Worm (Caenorhabditis elegans) whole organism, L1 larva: ENCODE measurements around the gene acl-1.
A peak's percentile ranks its signal among the peaks of the same experiment; 100 is the strongest.

ENCODE experiments used
- F16B12.6 ChIP-seq: fragments of 150-350 bp; optimal IDR thresholded peaks from 2 replicates; lab custom pipeline; 2014; ENCODE audit warnings: missing biosample characterization, missing genetic modification characterization
- Y116A8C.19 ChIP-seq: sonication (generic microtip); optimal IDR thresholded peaks from 2 replicates; lab custom pipeline; 2016; ENCODE audit warnings: missing compliant biosample characterization, missing genetic modification characterization, borderline replicate concordance
- aly-2 ChIP-seq: fragments of 150-350 bp; optimal IDR thresholded peaks from 2 replicates; lab custom pipeline; 2014; ENCODE audit warnings: missing biosample characterization, missing genetic modification characterization
- blmp-1 ChIP-seq: fragments of 150-350 bp; optimal IDR thresholded peaks from 2 replicates; lab custom pipeline; 2014; ENCODE audit warnings: missing biosample characterization, missing genetic modification characterization
- ceh-63 ChIP-seq: fragments of 200-800 bp; sonication (Bioruptor generic); optimal IDR thresholded peaks from 2 replicates; lab custom pipeline; 2018; ENCODE audit warnings: mild to moderate bottlenecking, missing genetic modification characterization, missing compliant biosample characterization
- ceh-82 ChIP-seq, 3 experiments: fragments of 150-350 bp in 1 of 3; sonication (generic microtip) in 2 of 3; optimal IDR thresholded peaks; 2 replicates each; lab custom pipeline; 2014 to 2017; ENCODE audit warnings: missing biosample characterization in 3 of 3, missing genetic modification characterization in 3 of 3
- ceh-90 ChIP-seq: sonication (generic microtip); optimal IDR thresholded peaks from 2 replicates; lab custom pipeline; 2016; ENCODE audit warnings: missing genetic modification characterization, missing compliant biosample characterization
- ces-1 ChIP-seq: fragments of 150-350 bp; optimal IDR thresholded peaks from 2 replicates; lab custom pipeline; 2014; ENCODE audit warnings: missing biosample characterization, missing genetic modification reagents, missing genetic modification characterization
- dpl-1 ChIP-seq, 3 experiments: fragments of 150-350 bp in 2 of 3; sonication (generic microtip) in 1 of 3; optimal IDR thresholded peaks; 2 replicates each; lab custom pipeline; 2014 to 2017; ENCODE audit warnings: missing biosample characterization in 3 of 3, missing genetic modification characterization in 3 of 3, missing genetic modification reagents in 3 of 3
- dsc-1 ChIP-seq: sonication (generic microtip); optimal IDR thresholded peaks from 2 replicates; lab custom pipeline; 2016; ENCODE audit warnings: mild to moderate bottlenecking, missing genetic modification characterization, missing compliant biosample characterization
- egl-13 ChIP-seq: sonication (generic microtip); optimal IDR thresholded peaks from 2 replicates; lab custom pipeline; 2016; ENCODE audit warnings: missing genotype, missing genetic modification reagents, missing genetic modification characterization, missing compliant biosample characterization
- egl-27 ChIP-seq, 2 experiments: fragments of 150-350 bp in 1 of 2; sonication (generic microtip); optimal IDR thresholded peaks; 3 replicates each; lab custom pipeline; 2017 to 2018; ENCODE audit warnings: missing biosample characterization in 2 of 2, missing genetic modification characterization in 2 of 2, missing genetic modification reagents in 2 of 2
- elt-2 ChIP-seq: sonication (generic microtip); optimal IDR thresholded peaks from 2 replicates; lab custom pipeline; 2016; ENCODE audit warnings: missing genetic modification characterization, mild to moderate bottlenecking, inconsistent platforms, missing compliant biosample characterization, missing genetic modification reagents
- elt-3 ChIP-seq, 6 experiments: fragments of 150-350 bp in 1 of 6; sonication (generic microtip); optimal IDR thresholded peaks; 2 replicates each; lab custom pipeline; 2017 to 2018; ENCODE audit warnings: missing biosample characterization in 6 of 6, missing genetic modification characterization in 6 of 6, inconsistent platforms in 1 of 6
- ets-5 ChIP-seq: fragments of 200-800 bp; sonication (Bioruptor generic); IDR thresholded peaks from 2 replicates; pipeline ENCODE4 v1.3.6; 2022; ENCODE audit warnings: missing genetic modification characterization, missing compliant biosample characterization
- fos-1 ChIP-seq: fragments of 150-350 bp; optimal IDR thresholded peaks from 2 replicates; lab custom pipeline; 2014; ENCODE audit warnings: missing biosample characterization, missing genetic modification characterization
- grh-1 ChIP-seq: fragments of 200-800 bp; sonication (Bioruptor generic); IDR thresholded peaks from 2 replicates; pipeline ENCODE4 v1.3.6; 2022; ENCODE audit warnings: missing genetic modification reagents, missing genetic modification characterization, missing compliant biosample characterization
- hlh-17 ChIP-seq: fragments of 200-800 bp; sonication (Bioruptor generic); optimal IDR thresholded peaks from 2 replicates; lab custom pipeline; 2018; ENCODE audit warnings: missing genetic modification characterization, mild to moderate bottlenecking, missing compliant biosample characterization, moderate library complexity, borderline replicate concordance
- hpl-2 ChIP-seq: fragments of 150-350 bp; optimal IDR thresholded peaks from 2 replicates; lab custom pipeline; 2014; ENCODE audit warnings: missing biosample characterization, missing genetic modification reagents, missing genetic modification characterization
- irx-1 ChIP-seq: sonication (generic microtip); optimal IDR thresholded peaks from 2 replicates; lab custom pipeline; 2016; ENCODE audit warnings: missing genetic modification characterization, missing compliant biosample characterization
- isw-1 ChIP-seq: fragments of 200-800 bp; sonication (Bioruptor generic); IDR thresholded peaks from 2 replicates; pipeline ENCODE4 v1.3.6; 2022; ENCODE audit warnings: missing genetic modification characterization, missing compliant biosample characterization
- lin-13 ChIP-seq: fragments of 150-350 bp; optimal IDR thresholded peaks from 2 replicates; lab custom pipeline; 2014; ENCODE audit warnings: missing biosample characterization, missing genetic modification reagents, missing genetic modification characterization
- lin-14 ChIP-seq: fragments of 200-800 bp; sonication (Bioruptor generic); optimal IDR thresholded peaks from 2 replicates; lab custom pipeline; 2018; ENCODE audit warnings: mild to moderate bottlenecking, missing genetic modification characterization, moderate library complexity, missing compliant biosample characterization
- lin-15B ChIP-seq: fragments of 150-350 bp; sonication (generic microtip); optimal IDR thresholded peaks from 3 replicates; lab custom pipeline; 2014; ENCODE audit warnings: missing biosample characterization, missing genetic modification characterization
- lin-39 ChIP-seq: fragments of 150-350 bp; optimal IDR thresholded peaks from 2 replicates; lab custom pipeline; 2014; ENCODE audit warnings: missing biosample characterization, missing genetic modification reagents, missing genetic modification characterization
- lsy-2 ChIP-seq, 2 experiments: fragments of 150-350 bp; optimal IDR thresholded peaks; 2 replicates each; lab custom pipeline; 2014; ENCODE audit warnings: missing biosample characterization in 2 of 2, missing genetic modification characterization in 2 of 2
- mab-9 ChIP-seq: fragments of 200-800 bp; sonication (Bioruptor generic); IDR thresholded peaks from 2 replicates; pipeline ENCODE4 v1.3.6; 2022; ENCODE audit warnings: missing genetic modification reagents, missing genetic modification characterization, missing compliant biosample characterization
- mef-2 ChIP-seq: fragments of 150-350 bp; optimal IDR thresholded peaks from 2 replicates; lab custom pipeline; 2014; ENCODE audit warnings: missing biosample characterization, missing genetic modification characterization
- nhr-11 ChIP-seq: fragments of 150-350 bp; optimal IDR thresholded peaks from 2 replicates; lab custom pipeline; 2014; ENCODE audit warnings: missing biosample characterization, missing genetic modification characterization
- nhr-12 ChIP-seq: sonication (generic microtip); optimal IDR thresholded peaks from 2 replicates; lab custom pipeline; 2017; ENCODE audit warnings: missing biosample characterization, missing genetic modification characterization
- nhr-20 ChIP-seq: sonication (generic microtip); optimal IDR thresholded peaks from 2 replicates; lab custom pipeline; 2016; ENCODE audit warnings: mild to moderate bottlenecking, missing genetic modification characterization, missing compliant biosample characterization
- nhr-28 ChIP-seq: fragments of 150-350 bp; optimal IDR thresholded peaks from 2 replicates; lab custom pipeline; 2014; ENCODE audit warnings: missing biosample characterization, missing genetic modification characterization
- nhr-47 ChIP-seq: sonication (generic microtip); optimal IDR thresholded peaks from 2 replicates; lab custom pipeline; 2016; ENCODE audit warnings: mild to moderate bottlenecking, missing genetic modification characterization, moderate library complexity, missing compliant biosample characterization
- nhr-71 ChIP-seq: sonication (generic microtip); optimal IDR thresholded peaks from 2 replicates; lab custom pipeline; 2016; ENCODE audit warnings: mild to moderate bottlenecking, missing genetic modification characterization, moderate library complexity, missing compliant biosample characterization
- nhr-76 ChIP-seq: sonication (generic microtip); optimal IDR thresholded peaks from 2 replicates; lab custom pipeline; 2017; ENCODE audit warnings: missing biosample characterization, missing genetic modification characterization
- nhr-84 ChIP-seq: sonication (generic microtip); optimal IDR thresholded peaks from 2 replicates; lab custom pipeline; 2017; ENCODE audit warnings: missing biosample characterization, missing genetic modification characterization
- nhr-85 ChIP-seq: sonication (generic microtip); peaks from one replicate; lab custom pipeline; 2016; ENCODE audit warnings: missing genetic modification characterization, inconsistent platforms, missing compliant biosample characterization
- pax-3 ChIP-seq: fragments of 200-800 bp; sonication (Bioruptor generic); optimal IDR thresholded peaks from 2 replicates; lab custom pipeline; 2018; ENCODE audit warnings: mild to moderate bottlenecking, missing genetic modification characterization, moderate library complexity, missing compliant biosample characterization
- pqm-1 ChIP-seq: sonication (generic microtip); optimal IDR thresholded peaks from 3 replicates; lab custom pipeline; 2017; ENCODE audit warnings: missing biosample characterization, missing genetic modification characterization
- skn-1 ChIP-seq: fragments of 150-350 bp; optimal IDR thresholded peaks from 2 replicates; lab custom pipeline; 2014; ENCODE audit warnings: missing biosample characterization, missing genetic modification characterization
- snpc-4 ChIP-seq: fragments of 150-350 bp; optimal IDR thresholded peaks from 2 replicates; lab custom pipeline; 2014; ENCODE audit warnings: missing biosample characterization, missing genetic modification characterization
- sox-4 ChIP-seq: sonication (generic microtip); optimal IDR thresholded peaks from 2 replicates; lab custom pipeline; 2016; ENCODE audit warnings: missing genetic modification characterization, missing compliant biosample characterization
- sptf-1 ChIP-seq: fragments of 150-350 bp; optimal IDR thresholded peaks from 2 replicates; lab custom pipeline; 2014; ENCODE audit warnings: missing biosample characterization, missing genetic modification characterization
- tbx-2 ChIP-seq: sonication (generic microtip); optimal IDR thresholded peaks from 2 replicates; lab custom pipeline; 2016; ENCODE audit warnings: missing genetic modification characterization, missing compliant biosample characterization
- unc-130 ChIP-seq: fragments of 150-350 bp; optimal IDR thresholded peaks from 2 replicates; lab custom pipeline; 2017; ENCODE audit warnings: missing biosample characterization, missing genetic modification characterization, inconsistent platforms
- unc-62 ChIP-seq: fragments of 150-350 bp; optimal IDR thresholded peaks from 2 replicates; lab custom pipeline; 2014; ENCODE audit warnings: missing biosample characterization, missing genetic modification reagents, missing genetic modification characterization
- zag-1 ChIP-seq: fragments of 150-350 bp; optimal IDR thresholded peaks from 2 replicates; lab custom pipeline; 2014; ENCODE audit warnings: missing biosample characterization, missing genetic modification characterization
- zip-4 ChIP-seq: fragments of 200-800 bp; sonication (Bioruptor generic); optimal IDR thresholded peaks from 2 replicates; lab custom pipeline; 2018; ENCODE audit warnings: mild to moderate bottlenecking, missing genetic modification characterization, moderate library complexity, missing compliant biosample characterization
- ztf-11 ChIP-seq, 2 experiments: sonication (generic microtip); optimal IDR thresholded peaks; 2 replicates each; lab custom pipeline; 2016 to 2017; ENCODE audit warnings: missing genetic modification characterization in 2 of 2, missing biosample characterization in 1 of 2, missing compliant biosample characterization in 1 of 2
- ztf-4 ChIP-seq: fragments of 150-350 bp; optimal IDR thresholded peaks from 2 replicates; lab custom pipeline; 2014; ENCODE audit warnings: missing biosample characterization, missing genetic modification characterization

Gene acl-1

DNA sequence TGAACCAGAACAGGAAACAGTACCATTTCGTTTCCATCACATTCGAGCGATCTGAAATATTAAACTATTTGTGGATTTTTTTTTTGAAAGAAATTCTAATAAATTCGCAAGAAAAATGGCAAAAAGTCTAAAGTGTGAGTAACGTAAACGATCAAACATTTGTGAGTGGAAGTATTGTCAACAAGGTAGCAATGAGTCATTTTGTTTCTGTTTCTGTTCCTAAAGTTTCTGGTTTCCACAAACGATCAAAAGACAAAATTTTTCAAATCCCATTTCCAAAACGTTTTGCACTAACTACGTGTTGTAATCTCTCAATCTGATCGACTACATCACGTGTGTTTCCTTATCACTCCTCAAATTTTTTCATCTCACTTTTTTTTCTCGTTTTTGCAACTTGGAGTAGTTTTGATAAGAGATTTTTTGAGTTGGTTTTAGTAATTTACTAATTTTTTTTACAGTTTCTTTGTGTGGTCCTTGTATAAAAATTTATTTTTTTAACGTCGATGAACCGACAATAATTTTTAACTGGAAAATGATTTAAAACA is 2.1 kb upstream of the acl-1 start, which contains the start of gene F59F4.3 (continued):
- TF ChIP-seq lin-15B (tag; lab: Kevin White, UChicago) (no peak), ztf-11 (tag; optimal IDR thresholded peaks at IDR 0.05; lab: Kevin White, UChicago) (no peak), lin-13 (no peak), skn-1 (tag; lab: Kevin White, UChicago) (no peak), hlh-17 (GFP tag; lab: Kevin White, UChicago) (no peak), ces-1 (GFP tag; lab: Kevin White, UChicago) (no peak), nhr-12 (tag; lab: Kevin White, UChicago) (no peak), egl-27 (tag; optimal IDR thresholded peaks at IDR 0.05; lab: Kevin White, UChicago) (no peak), nhr-71 (tag; lab: Kevin White, UChicago) (peak; percentile 8), elt-2 (tag; lab: Kevin White, UChicago) (peak; percentile 54), aly-2 (tag; lab: Kevin White, UChicago) (no peak), tbx-2 (tag; lab: Kevin White, UChicago) (no peak), ceh-82 (tag; optimal IDR thresholded peaks at IDR 0.05; lab: Kevin White, UChicago) (no peak), nhr-11 (tag; lab: Kevin White, UChicago) (no peak), elt-3 (tag; optimal IDR thresholded peaks at IDR 0.05; lab: Kevin White, UChicago) (peak in 1 of 6 experiments; percentile 69), nhr-20 (peak; percentile 19), ets-5 (no peak), nhr-76 (no peak), dpl-1 (GFP tag; optimal IDR thresholded peaks at IDR 0.05; lab: Kevin White, UChicago) (no peak), blmp-1 (tag; lab: Kevin White, UChicago) (peak; percentile 66), unc-130 (tag; lab: Kevin White, UChicago) (no peak), lsy-2 (tag; optimal IDR thresholded peaks at IDR 0.05; lab: Kevin White, UChicago) (peak in 1 of 2 experiments; percentile 38), lin-14 (no peak), hpl-2 (GFP tag; lab: Kevin White, UChicago) (no peak)

DNA sequence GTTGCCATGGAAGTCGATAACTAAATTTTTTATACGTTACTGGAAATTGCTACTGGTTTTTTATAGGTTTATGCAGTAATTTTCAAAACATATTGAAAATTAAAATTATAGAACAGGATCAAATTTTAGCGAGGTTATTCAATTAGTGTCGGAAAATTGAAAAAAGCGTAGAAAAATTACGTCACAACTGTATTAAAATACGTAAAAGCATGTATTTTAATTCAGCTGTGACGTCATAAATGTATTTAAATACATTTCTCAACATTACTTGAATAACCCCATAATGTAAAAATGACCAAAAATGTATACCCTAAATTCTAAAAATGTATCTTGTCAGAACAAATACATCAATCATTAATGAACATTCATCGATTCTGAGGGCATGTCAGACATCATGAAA is 818 bp upstream of the acl-1 start:
- no peak for TF ChIP-seq pqm-1 (tag; lab: Kevin White, UChicago)
- TF ChIP-seq aly-2 (tag; lab: Kevin White, UChicago), result no peak
- no peak for TF ChIP-seq isw-1
- TF ChIP-seq grh-1 (GFP tag; lab: Robert Waterston, UW), result no peak
- TF ChIP-seq pax-3 (tag; lab: Kevin White, UChicago), result no peak
- TF ChIP-seq irx-1 (tag; lab: Kevin White, UChicago), result no peak
- TF ChIP-seq sox-4 (tag; lab: Kevin White, UChicago), result no peak
- no peak for TF ChIP-seq egl-13
- no peak for TF ChIP-seq dsc-1 (tag; lab: Kevin White, UChicago)
- no peak for TF ChIP-seq sptf-1 (tag; lab: Kevin White, UChicago)
- TF ChIP-seq nhr-47 (tag; lab: Kevin White, UChicago), result no peak
- no peak for TF ChIP-seq ztf-4 (tag; lab: Kevin White, UChicago)
- TF ChIP-seq zag-1 (tag; lab: Kevin White, UChicago), result no peak
- no peak for TF ChIP-seq F16B12.6 (tag; lab: Kevin White, UChicago)
- TF ChIP-seq fos-1 (tag; lab: Kevin White, UChicago), result no peak

DNA sequence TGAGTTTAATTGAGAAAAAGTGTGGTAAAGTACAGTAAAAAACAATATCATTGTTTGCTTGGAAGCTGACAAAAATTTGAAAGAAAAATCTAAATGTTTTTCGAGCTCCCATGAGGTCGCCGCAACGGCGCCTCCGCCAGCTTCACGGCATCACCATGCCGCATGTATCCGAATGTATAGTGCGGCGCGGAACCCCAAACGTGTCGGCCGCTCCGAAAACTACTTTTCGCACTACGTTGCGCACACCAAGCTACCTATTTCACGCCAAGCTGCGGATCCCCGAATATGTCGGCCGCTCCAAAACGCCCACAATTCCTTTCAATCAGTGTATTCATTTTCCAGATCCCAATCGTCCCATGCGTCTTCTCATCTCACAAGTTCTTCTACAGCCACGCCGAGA is 1.3 kb downstream of the acl-1 start:
- TF ChIP-seq pqm-1 (tag; lab: Kevin White, UChicago) (no peak), grh-1 (GFP tag; lab: Robert Waterston, UW) (no peak), lin-39 (no peak), unc-62 (GFP tag; lab: Kevin White, UChicago) (no peak), nhr-20 (no peak), nhr-28 (tag; lab: Kevin White, UChicago) (no peak), mef-2 (tag; lab: Kevin White, UChicago) (no peak), Y116A8C.19 (no peak), snpc-4 (tag; lab: Kevin White, UChicago) (peak; percentile 69), ceh-63 (GFP tag; lab: Kevin White, UChicago) (no peak), zip-4 (GFP tag; lab: Kevin White, UChicago) (no peak), mab-9 (GFP tag; lab: Robert Waterston, UW) (no peak), ceh-90 (tag; lab: Kevin White, UChicago) (no peak), nhr-84 (tag; lab: Kevin White, UChicago) (no peak), tbx-2 (tag; lab: Kevin White, UChicago) (no peak), nhr-85 (peak; percentile 7), nhr-47 (tag; lab: Kevin White, UChicago) (no peak)
